Fruit fly (Drosophila melanogaster) S2 (cell line): ENCODE data around the gene Naa80.

Experiments used
- CG8478 ChIP-seq: fragments of >200 bp; optimal IDR thresholded peaks from 2 replicates; lab custom pipeline; 2018
- CTCF ChIP-seq, 2 experiments: fragments of >200 bp; optimal IDR thresholded peaks; 2 replicates each; lab custom pipeline; 2018

dm6 chr3R:9740713-9741112 is 26.9 kb upstream of the Naa80 start, which contains the start of gene Pnn:
- TF ChIP-seq CG8478 (lab: Kevin White, UChicago) (no peak), CTCF (optimal IDR thresholded peaks at IDR 0.05; lab: Kevin White, UChicago) (no peak)
